Fruit fly (Drosophila melanogaster) whole organism, prepupa: ENCODE measurements around the gene Snx27.

Experiments used
- CG3032 ChIP-seq: fragments of 200-800 bp; optimal IDR thresholded peaks from 2 replicates; lab custom pipeline; 2019; ENCODE audit warnings: missing biosample characterization, mild to moderate bottlenecking, missing genetic modification characterization, moderate library complexity
- CG31627 ChIP-seq: fragments of 200-800 bp; sonication (Bioruptor generic); optimal IDR thresholded peaks from 3 replicates; lab custom pipeline; 2016; ENCODE audit warnings: missing biosample characterization, missing genetic modification characterization
- CG8119 ChIP-seq: fragments of 200-800 bp; sonication (Bioruptor generic); IDR thresholded peaks from 3 replicates; pipeline ENCODE4 v1.3.6; 2022; ENCODE audit warnings: missing biosample characterization, missing genetic modification characterization
- Eip75B ChIP-seq: fragments of 200-800 bp; sonication (Bioruptor generic); optimal IDR thresholded peaks from 3 replicates; lab custom pipeline; 2016; ENCODE audit warnings: missing biosample characterization, missing genetic modification characterization
- Eip78C ChIP-seq: fragments of 200-800 bp; sonication (Bioruptor generic); peaks from one replicate; lab custom pipeline; 2016; ENCODE audit warnings: missing biosample characterization, missing genetic modification characterization
- acj6 ChIP-seq: fragments of 200-800 bp; sonication (Bioruptor generic); optimal IDR thresholded peaks from 3 replicates; lab custom pipeline; 2016; ENCODE audit warnings: missing biosample characterization, missing genetic modification characterization
- esn ChIP-seq: fragments of 200-800 bp; sonication (Bioruptor generic); optimal IDR thresholded peaks from 2 replicates; lab custom pipeline; 2016; ENCODE audit warnings: missing biosample characterization, mild to moderate bottlenecking, missing genetic modification characterization, moderate library complexity
- lz ChIP-seq: fragments of 200-800 bp; sonication (Bioruptor generic); optimal IDR thresholded peaks from 3 replicates; lab custom pipeline; 2016; ENCODE audit warnings: missing biosample characterization, missing genetic modification characterization

DNA sequence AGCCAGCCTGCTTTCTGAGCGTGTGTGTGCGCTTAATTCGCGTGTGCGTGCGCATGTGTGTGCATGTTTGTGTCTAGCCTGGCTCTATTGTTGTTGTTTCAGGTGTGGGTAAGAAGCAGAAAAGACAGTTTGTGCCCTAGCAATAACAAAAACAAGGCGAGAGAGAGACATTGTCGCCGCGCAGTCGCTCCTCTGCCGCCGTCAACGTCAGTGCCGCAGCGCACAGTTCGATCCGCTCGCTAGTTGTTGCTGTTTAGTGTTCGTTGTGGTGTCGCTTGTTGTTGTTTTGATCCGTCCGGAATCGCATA, 47.7 kb downstream of the Snx27 start:
- TF ChIP-seq Eip75B (GFP tag; lab: Kevin White, UChicago) (no peak), CG3032 (tag; lab: Kevin White, UChicago) (no peak), acj6 (no peak), esn (GFP tag; lab: Kevin White, UChicago) (no peak), CG31627 (GFP tag; lab: Kevin White, UChicago) (no peak), lz (GFP tag; lab: Kevin White, UChicago) (no peak), Eip78C (GFP tag; lab: Kevin White, UChicago) (no peak), CG8119 (no peak)
